Worm (Caenorhabditis elegans) whole organism, young adult: ENCODE results near the gene ehbp-1.

Experiments
- B0261.1 ChIP-seq: sonication (generic microtip); optimal IDR thresholded peaks from 2 replicates; lab custom pipeline; 2016; ENCODE audit warnings: mild to moderate bottlenecking, missing genetic modification characterization, moderate library complexity, missing compliant biosample characterization
- Y79H2A.3 ChIP-seq: fragments of 200-800 bp; sonication (Bioruptor generic); conservative IDR thresholded peaks from 2 replicates; pipeline ENCODE4 v1.3.6; 2022; ENCODE audit warnings: missing genetic modification reagents, missing genetic modification characterization, missing compliant biosample characterization
- efl-1 ChIP-seq: fragments of 150-350 bp; optimal IDR thresholded peaks from 2 replicates; lab custom pipeline; 2014; ENCODE audit warnings: missing biosample characterization, missing genetic modification reagents, missing genetic modification characterization
- pbrm-1 ChIP-seq: fragments of 200-800 bp; sonication (Bioruptor generic); IDR thresholded peaks from 2 replicates; pipeline ENCODE4 v1.3.6; 2022; ENCODE audit warnings: missing genetic modification reagents, missing genetic modification characterization, missing compliant biosample characterization
- sea-2 ChIP-seq: fragments of 200-800 bp; sonication (Bioruptor generic); IDR thresholded peaks from 2 replicates; pipeline ENCODE4 v1.3.6; 2022; ENCODE audit warnings: missing genetic modification characterization, missing compliant biosample characterization
- ztf-6 ChIP-seq: fragments of 200-800 bp; sonication (Bioruptor generic); IDR thresholded peaks from 2 replicates; pipeline ENCODE4 v1.3.6; 2022; ENCODE audit warnings: missing genetic modification reagents, missing genetic modification characterization, missing compliant biosample characterization

DNA sequence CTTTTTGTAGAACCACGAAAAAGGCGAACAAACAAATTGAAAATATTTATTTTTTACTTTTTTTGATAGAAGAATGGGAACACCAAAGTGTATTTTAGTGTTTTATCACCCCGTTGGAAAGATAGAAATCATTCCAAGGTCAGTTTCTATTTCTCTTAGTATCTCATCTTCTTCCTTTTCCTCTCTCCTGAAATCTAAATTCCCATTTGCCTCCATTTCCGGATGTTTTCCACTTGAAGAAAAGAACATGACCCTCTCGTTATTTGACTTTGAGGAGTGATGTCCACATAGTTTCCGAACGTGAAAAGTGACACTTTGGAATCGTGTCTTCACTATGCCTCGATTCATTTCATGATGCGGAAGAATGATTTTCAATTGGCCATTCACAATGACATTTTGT, 37.2 kb downstream of the ehbp-1 start:
- TF ChIP-seq pbrm-1 (GFP tag; lab: Robert Waterston, UW) (no peak), efl-1 (GFP tag; lab: Kevin White, UChicago) (no peak), ztf-6 (GFP tag; lab: Robert Waterston, UW) (no peak), B0261.1 (tag; lab: Kevin White, UChicago) (no peak), sea-2 (GFP tag; lab: Robert Waterston, UW) (no peak), Y79H2A.3 (no peak)
